Comparison of ENCODE assay signal across 5 fruit fly cellular contexts in genomic region chr3R:9533181-9534124, dm6.
TF ChIP-seq lines count a peak whose summit lies in the region.

No protein-coding gene starts in this region.

TF ChIP-seq in whole organism, adult, 20 proteins besides CTCF, POLR2A, EP300 and RAD21 (continued from another document):
- peak; percentile 89 for TF ChIP-seq tj (GFP tag; optimal IDR thresholded peaks at IDR 0.05; lab: Kevin White, UChicago)
- TF ChIP-seq CG12768 (GFP tag; optimal IDR thresholded peaks at IDR 0.05; lab: Kevin White, UChicago): peak; percentile 95
- TF ChIP-seq CG7045 (GFP tag; optimal IDR thresholded peaks at IDR 0.05; lab: Kevin White, UChicago): peak; percentile 96

TF ChIP-seq in whole organism, embryonic, 481 proteins besides CTCF, POLR2A, EP300 and RAD21 (continued from another document and continues in another):
- peak; percentile 96 for TF ChIP-seq Hsf (GFP tag; optimal IDR thresholded peaks at IDR 0.05; lab: Kevin White, UChicago)
- peak; percentile 92 for TF ChIP-seq Nf-YC (tag; optimal IDR thresholded peaks at IDR 0.05; lab: Kevin White, UChicago)
- TF ChIP-seq ttk (GFP tag; IDR thresholded peaks at IDR 0.05; lab: Robert Waterston, UW): peak; percentile 78
- TF ChIP-seq CG17912 (GFP tag; optimal IDR thresholded peaks at IDR 0.05; lab: Kevin White, UChicago): peak; percentile 75
- TF ChIP-seq NFAT (GFP tag; IDR thresholded peaks at IDR 0.05; lab: Robert Waterston, UW): peak; percentile 56
- peak; percentile 69 for TF ChIP-seq H2.0 (GFP tag; IDR thresholded peaks at IDR 0.05; lab: Robert Waterston, UW)
- TF ChIP-seq Abd-B (GFP tag; optimal IDR thresholded peaks at IDR 0.05; lab: Kevin White, UChicago): peak; percentile 94
- TF ChIP-seq CG8924 (tag; optimal IDR thresholded peaks at IDR 0.05; lab: Kevin White, UChicago): peak; percentile 98
- peak; percentile 94 for TF ChIP-seq PHDP (tag; optimal IDR thresholded peaks at IDR 0.05; lab: Kevin White, UChicago)
- peak; percentile 44 for TF ChIP-seq luna (GFP tag; optimal IDR thresholded peaks at IDR 0.05; lab: Kevin White, UChicago)
- TF ChIP-seq usp (GFP tag; optimal IDR thresholded peaks at IDR 0.05; lab: Kevin White, UChicago): no peak
- TF ChIP-seq cas (GFP tag; IDR thresholded peaks at IDR 0.05; lab: Robert Waterston, UW): peak; percentile 61
- TF ChIP-seq CG11085 (GFP tag; IDR thresholded peaks at IDR 0.05; lab: Robert Waterston, UW): peak; percentile 80
- peak; percentile 96 for TF ChIP-seq CG10979 (tag; optimal IDR thresholded peaks at IDR 0.05; lab: Kevin White, UChicago)
- TF ChIP-seq CG8359 (GFP tag; optimal IDR thresholded peaks at IDR 0.05; lab: Kevin White, UChicago; ENCODE audit: borderline replicate concordance): peak; percentile 87
- peak; percentile 93 for TF ChIP-seq Rfx (GFP tag; IDR thresholded peaks at IDR 0.05; lab: Robert Waterston, UW)
- peak; percentile 93 for TF ChIP-seq Dip3 (GFP tag; optimal IDR thresholded peaks at IDR 0.05; lab: Kevin White, UChicago)
- peak; percentile 86 for TF ChIP-seq CG4404 (GFP tag; IDR thresholded peaks at IDR 0.05; lab: Robert Waterston, UW)
- no peak for TF ChIP-seq pita (GFP tag; optimal IDR thresholded peaks at IDR 0.05; lab: Kevin White, UChicago)
- TF ChIP-seq Neu2 (GFP tag; optimal IDR thresholded peaks at IDR 0.05; lab: Kevin White, UChicago; ENCODE audit: borderline replicate concordance): peak; percentile 82
- peak; percentile 97 for TF ChIP-seq Med (GFP tag; lab: Kevin White, UChicago)
- TF ChIP-seq Ravus (GFP tag; IDR thresholded peaks at IDR 0.05; lab: Robert Waterston, UW): peak; percentile 56
- TF ChIP-seq CG8388 (GFP tag; optimal IDR thresholded peaks at IDR 0.05; lab: Kevin White, UChicago): peak; percentile 93
- no peak for TF ChIP-seq CG2129 (GFP tag; IDR thresholded peaks at IDR 0.05; lab: Robert Waterston, UW; ENCODE audit: partially characterized antibody)
- TF ChIP-seq CG1602 (GFP tag; optimal IDR thresholded peaks at IDR 0.05; lab: Kevin White, UChicago): peak; percentile 94
- 0 out of 2 replicates have a peak, but pooled peaks have one; percentile 35 for TF ChIP-seq aop (GFP tag; IDR thresholded peaks at IDR 0.05; lab: Robert Waterston, UW)
- TF ChIP-seq sc (optimal IDR thresholded peaks at IDR 0.05; lab: Kevin White, UChicago): no peak
- peak; percentile 94 for TF ChIP-seq sc (GFP tag; optimal IDR thresholded peaks at IDR 0.05; lab: Kevin White, UChicago)
- peak; percentile 86 for TF ChIP-seq CG10462 (GFP tag; optimal IDR thresholded peaks at IDR 0.05; lab: Kevin White, UChicago)
- no peak for TF ChIP-seq stwl (tag; optimal IDR thresholded peaks at IDR 0.05; lab: Kevin White, UChicago)
- TF ChIP-seq YL-1 (GFP tag; optimal IDR thresholded peaks at IDR 0.05; lab: Kevin White, UChicago): peak; percentile 85
- TF ChIP-seq CG31365 (tag; optimal IDR thresholded peaks at IDR 0.05; lab: Kevin White, UChicago): peak; percentile 74

TF ChIP-seq in whole organism, prepupa, 60 proteins besides CTCF, POLR2A, EP300 and RAD21 (continued from another document and continues in another):
- TF ChIP-seq CG7368 (GFP tag; optimal IDR thresholded peaks at IDR 0.05; lab: Kevin White, UChicago): peak; percentile 95
- TF ChIP-seq lz (GFP tag; optimal IDR thresholded peaks at IDR 0.05; lab: Kevin White, UChicago): peak; percentile 98
- TF ChIP-seq Lpt (GFP tag; optimal IDR thresholded peaks at IDR 0.05; lab: Kevin White, UChicago): peak; percentile 96
- TF ChIP-seq Blimp-1 (GFP tag; optimal IDR thresholded peaks at IDR 0.05; lab: Kevin White, UChicago): peak; percentile 92
- peak; percentile 97 for TF ChIP-seq Smox (GFP tag; optimal IDR thresholded peaks at IDR 0.05; lab: Kevin White, UChicago)
- TF ChIP-seq acj6 (GFP tag; optimal IDR thresholded peaks at IDR 0.05; lab: Kevin White, UChicago): peak; percentile 97
- TF ChIP-seq Eip93F (GFP tag; optimal IDR thresholded peaks at IDR 0.05; lab: Kevin White, UChicago): peak; percentile 68
- peak; percentile 97 for TF ChIP-seq CG6808 (GFP tag; optimal IDR thresholded peaks at IDR 0.05; lab: Kevin White, UChicago)
- peak; percentile 96 for TF ChIP-seq Hr39 (GFP tag; optimal IDR thresholded peaks at IDR 0.05; lab: Kevin White, UChicago)
- peak; percentile 91 for TF ChIP-seq CG1621 (tag; optimal IDR thresholded peaks at IDR 0.05; lab: Kevin White, UChicago)
- peak; percentile 93 for TF ChIP-seq CG9139 (GFP tag; optimal IDR thresholded peaks at IDR 0.05; lab: Kevin White, UChicago)
- peak; percentile 98 for TF ChIP-seq spab (GFP tag; optimal IDR thresholded peaks at IDR 0.05; lab: Kevin White, UChicago)
- TF ChIP-seq Eip75B (GFP tag; optimal IDR thresholded peaks at IDR 0.05; lab: Kevin White, UChicago): peak; percentile 99
- peak; percentile 97 for TF ChIP-seq CG3919 (GFP tag; optimal IDR thresholded peaks at IDR 0.05; lab: Kevin White, UChicago)
- TF ChIP-seq fd59A (GFP tag; optimal IDR thresholded peaks at IDR 0.05; lab: Kevin White, UChicago): peak; percentile 98
- peak; percentile 98 for TF ChIP-seq topi (GFP tag; optimal IDR thresholded peaks at IDR 0.05; lab: Kevin White, UChicago)
- TF ChIP-seq dac (GFP tag; optimal IDR thresholded peaks at IDR 0.05; lab: Kevin White, UChicago): peak; percentile 97
- peak; percentile 100 for TF ChIP-seq Eip78C (GFP tag; lab: Kevin White, UChicago)
- peak; percentile 90 to 99 for TF ChIP-seq salr (GFP tag; optimal IDR thresholded peaks at IDR 0.05; lab: Kevin White, UChicago)
- peak; percentile 95 for TF ChIP-seq CG8119 (GFP tag; IDR thresholded peaks at IDR 0.05; lab: Robert Waterston, UW)
- TF ChIP-seq Met (GFP tag; optimal IDR thresholded peaks at IDR 0.05; lab: Kevin White, UChicago): peak; percentile 98
- TF ChIP-seq CG6276 (GFP tag; optimal IDR thresholded peaks at IDR 0.05; lab: Kevin White, UChicago): peak; percentile 99
- TF ChIP-seq CG11294 (GFP tag; IDR thresholded peaks at IDR 0.05; lab: Robert Waterston, UW): peak; percentile 88
- peak; percentile 98 for TF ChIP-seq net (GFP tag; optimal IDR thresholded peaks at IDR 0.05; lab: Kevin White, UChicago)
- peak; percentile 95 for TF ChIP-seq CG10669 (GFP tag; optimal IDR thresholded peaks at IDR 0.05; lab: Kevin White, UChicago)
- peak; percentile 83 for TF ChIP-seq fd85E (GFP tag; optimal IDR thresholded peaks at IDR 0.05; lab: Kevin White, UChicago)
- TF ChIP-seq dsx (GFP tag; optimal IDR thresholded peaks at IDR 0.05; lab: Kevin White, UChicago; ENCODE audit: poor library complexity, severe bottlenecking): peak; percentile 84
- peak; percentile 94 for TF ChIP-seq cyc (GFP tag; optimal IDR thresholded peaks at IDR 0.05; lab: Kevin White, UChicago)
- peak; percentile 96 for TF ChIP-seq CG8632 (GFP tag; optimal IDR thresholded peaks at IDR 0.05; lab: Kevin White, UChicago)
- peak; percentile 90 for TF ChIP-seq CG6854 (GFP tag; optimal IDR thresholded peaks at IDR 0.05; lab: Kevin White, UChicago)
- peak; percentile 97 for TF ChIP-seq pdm3 (GFP tag; optimal IDR thresholded peaks at IDR 0.05; lab: Kevin White, UChicago)
- peak; percentile 98 for TF ChIP-seq Sox14 (GFP tag; optimal IDR thresholded peaks at IDR 0.05; lab: Kevin White, UChicago)
- TF ChIP-seq achi (GFP tag; optimal IDR thresholded peaks at IDR 0.05; lab: Kevin White, UChicago): peak; percentile 97

TF ChIP-seq in whole organism, pupa, 21 proteins besides CTCF, POLR2A, EP300 and RAD21 (continued from another document):
- TF ChIP-seq fd96Ca (GFP tag; IDR thresholded peaks at IDR 0.05; lab: Robert Waterston, UW) (peak; percentile 93), EcR (GFP tag; optimal IDR thresholded peaks at IDR 0.05; lab: Kevin White, UChicago) (peak; percentile 48)

TF ChIP-seq in whole organism, wandering third instar larva, 38 proteins besides CTCF, POLR2A, EP300 and RAD21 (continued from another document):
- TF ChIP-seq OdsH (GFP tag; optimal IDR thresholded peaks at IDR 0.05; lab: Kevin White, UChicago) (peak; percentile 97), dmrt93B (GFP tag; optimal IDR thresholded peaks at IDR 0.05; lab: Kevin White, UChicago) (peak; percentile 97), tai (GFP tag; optimal IDR thresholded peaks at IDR 0.05; lab: Kevin White, UChicago) (peak; percentile 92), CrebA (GFP tag; optimal IDR thresholded peaks at IDR 0.05; lab: Kevin White, UChicago; ENCODE audit: borderline replicate concordance) (peak; percentile 74), lola (GFP tag; optimal IDR thresholded peaks at IDR 0.05; lab: Kevin White, UChicago) (no peak), CG32264 (GFP tag; optimal IDR thresholded peaks at IDR 0.05; lab: Kevin White, UChicago) (peak; percentile 82), sage (GFP tag; optimal IDR thresholded peaks at IDR 0.05; lab: Kevin White, UChicago) (peak; percentile 47), woc (GFP tag; optimal IDR thresholded peaks at IDR 0.05; lab: Kevin White, UChicago) (peak; percentile 97), rgr (GFP tag; optimal IDR thresholded peaks at IDR 0.05; lab: Kevin White, UChicago) (peak; percentile 95), ey (GFP tag; optimal IDR thresholded peaks at IDR 0.05; lab: Kevin White, UChicago) (peak; percentile 96), sv (GFP tag; optimal IDR thresholded peaks at IDR 0.05; lab: Kevin White, UChicago) (peak; percentile 79), HLH106 (tag; optimal IDR thresholded peaks at IDR 0.05; lab: Kevin White, UChicago) (peak; percentile 96), GATAd (GFP tag; optimal IDR thresholded peaks at IDR 0.05; lab: Kevin White, UChicago) (peak; percentile 54), Mio (GFP tag; optimal IDR thresholded peaks at IDR 0.05; lab: Kevin White, UChicago) (peak; percentile 64), usp (GFP tag; optimal IDR thresholded peaks at IDR 0.05; lab: Kevin White, UChicago) (peak; percentile 18), Rel (GFP tag; optimal IDR thresholded peaks at IDR 0.05; lab: Kevin White, UChicago) (peak; percentile 69), Rel (tag; optimal IDR thresholded peaks at IDR 0.05; lab: Kevin White, UChicago) (peak; percentile 74), Dfd (GFP tag; optimal IDR thresholded peaks at IDR 0.05; lab: Kevin White, UChicago) (no peak)
